Worm (Caenorhabditis elegans) whole organism, L4 larva: Measurements from ENCODE around the gene acl-13.

Source experiments
- F10B5.3 ChIP-seq: sonication (generic microtip); optimal IDR thresholded peaks from 2 replicates; lab custom pipeline; 2016; ENCODE audit warnings: mild to moderate bottlenecking, missing genetic modification characterization, missing compliant biosample characterization
- F37D6.2 ChIP-seq: sonication (generic microtip); optimal IDR thresholded peaks from 2 replicates; lab custom pipeline; 2016; ENCODE audit warnings: mild to moderate bottlenecking, missing genetic modification characterization, missing compliant biosample characterization
- F49E8.2 ChIP-seq: sonication (generic microtip); optimal IDR thresholded peaks from 2 replicates; lab custom pipeline; 2016; ENCODE audit warnings: missing compliant biosample characterization, mild to moderate bottlenecking, missing genetic modification characterization, borderline replicate concordance
- R02D3.7 ChIP-seq: fragments of 150-350 bp; sonication (generic microtip); optimal IDR thresholded peaks from 3 replicates; lab custom pipeline; 2014; ENCODE audit warnings: missing biosample characterization, missing genetic modification characterization
- Y105C5A.15 ChIP-seq: fragments of 200-800 bp; sonication (Bioruptor generic); IDR thresholded peaks from 2 replicates; pipeline ENCODE4 v1.3.6; 2022; ENCODE audit warnings: missing genetic modification characterization, missing compliant biosample characterization
- Y5F2A.4 ChIP-seq: fragments of 200-800 bp; sonication (Bioruptor generic); optimal IDR thresholded peaks from 2 replicates; lab custom pipeline; 2018; ENCODE audit warnings: mild to moderate bottlenecking, missing genetic modification characterization, missing compliant biosample characterization
- ZK337.2 ChIP-seq: fragments of 200-800 bp; sonication (Bioruptor generic); IDR thresholded peaks from 2 replicates; pipeline ENCODE4 v1.3.6; 2022; ENCODE audit warnings: missing genetic modification reagents, missing genetic modification characterization, missing compliant biosample characterization
- aha-1 ChIP-seq: fragments of 150-350 bp; peaks from one replicate; lab custom pipeline; 2014; ENCODE audit warnings: missing biosample characterization, missing genetic modification characterization
- ama-1 ChIP-seq: fragments of 150-350 bp; optimal IDR thresholded peaks from 2 replicates; lab custom pipeline; 2014; ENCODE audit warnings: inconsistent platforms, mixed read lengths
- arid-1 ChIP-seq: fragments of 200-800 bp; sonication (Bioruptor generic); conservative IDR thresholded peaks from 2 replicates; pipeline ENCODE4 v1.3.6; 2022; ENCODE audit warnings: missing genetic modification reagents, missing genetic modification characterization, missing compliant biosample characterization
- attf-4 ChIP-seq: sonication (generic microtip); optimal IDR thresholded peaks from 3 replicates; lab custom pipeline; 2017; ENCODE audit warnings: missing biosample characterization, missing genetic modification characterization
- ceh-20 ChIP-seq: fragments of 200-800 bp; sonication (Bioruptor generic); IDR thresholded peaks from 2 replicates; pipeline ENCODE4 v1.3.6; 2022; ENCODE audit warnings: missing genetic modification reagents, missing genetic modification characterization, missing compliant biosample characterization
- ceh-32 ChIP-seq: sonication (generic microtip); optimal IDR thresholded peaks from 2 replicates; lab custom pipeline; 2016; ENCODE audit warnings: mild to moderate bottlenecking, missing genetic modification characterization, missing compliant biosample characterization; ENCODE audit not compliant: poor library complexity
- ceh-44 ChIP-seq: fragments of 200-800 bp; sonication (Bioruptor generic); IDR thresholded peaks from 2 replicates; pipeline ENCODE4 v1.3.6; 2022; ENCODE audit warnings: missing genetic modification reagents, missing genetic modification characterization, missing compliant biosample characterization
- ceh-62 ChIP-seq: sonication (generic microtip); optimal IDR thresholded peaks from 2 replicates; lab custom pipeline; 2017; ENCODE audit warnings: missing biosample characterization, missing genetic modification characterization
- ces-1 ChIP-seq: fragments of 150-350 bp; sonication (generic microtip); optimal IDR thresholded peaks from 4 replicates; lab custom pipeline; 2014; ENCODE audit warnings: missing biosample characterization, missing genetic modification reagents, missing genetic modification characterization
- ctbp-1 ChIP-seq: fragments of 200-800 bp; sonication (Bioruptor generic); IDR thresholded peaks from 2 replicates; pipeline ENCODE4 v1.3.6; 2022; ENCODE audit warnings: missing genetic modification reagents, missing genetic modification characterization, missing compliant biosample characterization
- daf-12 ChIP-seq: fragments of 150-350 bp; optimal IDR thresholded peaks from 2 replicates; lab custom pipeline; 2014; ENCODE audit warnings: missing biosample characterization, missing genetic modification reagents, missing genetic modification characterization
- dmd-9 ChIP-seq: fragments of 200-800 bp; sonication (Bioruptor generic); IDR thresholded peaks from 2 replicates; pipeline ENCODE4 v1.3.6; 2022; ENCODE audit warnings: missing genetic modification reagents, missing genetic modification characterization, missing compliant biosample characterization
- dpl-1 ChIP-seq: fragments of 150-350 bp; optimal IDR thresholded peaks from 2 replicates; lab custom pipeline; 2014; ENCODE audit warnings: missing biosample characterization, missing genetic modification reagents, missing genetic modification characterization
- fkh-10 ChIP-seq: fragments of 150-350 bp; optimal IDR thresholded peaks from 2 replicates; lab custom pipeline; 2014; ENCODE audit warnings: missing biosample characterization, missing genetic modification reagents, missing genetic modification characterization
- gei-8 ChIP-seq: fragments of 200-800 bp; sonication (Bioruptor generic); optimal IDR thresholded peaks from 2 replicates; lab custom pipeline; 2018; ENCODE audit warnings: mild to moderate bottlenecking, missing genetic modification characterization, missing compliant biosample characterization
- hlh-11 ChIP-seq: fragments of 200-800 bp; sonication (Bioruptor generic); optimal IDR thresholded peaks from 2 replicates; lab custom pipeline; 2018; ENCODE audit warnings: mild to moderate bottlenecking, missing genetic modification characterization, missing compliant biosample characterization
- lin-38 ChIP-seq: fragments of 200-800 bp; sonication (Bioruptor generic); IDR thresholded peaks from 2 replicates; pipeline ENCODE4 v1.3.6; 2022; ENCODE audit warnings: missing genetic modification reagents, missing genetic modification characterization, missing compliant biosample characterization
- lin-39 ChIP-seq: fragments of 150-350 bp; optimal IDR thresholded peaks from 2 replicates; lab custom pipeline; 2014; ENCODE audit warnings: missing biosample characterization, missing genetic modification reagents, missing genetic modification characterization
- madf-9 ChIP-seq: fragments of 200-800 bp; sonication (Bioruptor generic); conservative IDR thresholded peaks from 2 replicates; pipeline ENCODE4 v1.3.6; 2022; ENCODE audit warnings: missing genetic modification reagents, missing genetic modification characterization, missing compliant biosample characterization
- mep-1 ChIP-seq: fragments of 150-350 bp; sonication (generic microtip); optimal IDR thresholded peaks from 3 replicates; lab custom pipeline; 2014; ENCODE audit warnings: missing biosample characterization, missing genetic modification characterization
- mes-2 ChIP-seq: sonication (generic microtip); optimal IDR thresholded peaks from 2 replicates; lab custom pipeline; 2016; ENCODE audit warnings: missing genotype, mild to moderate bottlenecking, missing genetic modification characterization, missing compliant biosample characterization; ENCODE audit not compliant: poor library complexity, severe bottlenecking
- mxl-2 ChIP-seq: fragments of 200-800 bp; sonication (Bioruptor generic); conservative IDR thresholded peaks from 2 replicates; pipeline ENCODE4 v1.3.6; 2022; ENCODE audit warnings: missing genetic modification reagents, missing genetic modification characterization, missing compliant biosample characterization
- nhr-41 ChIP-seq: fragments of 200-800 bp; sonication (Bioruptor generic); IDR thresholded peaks from 2 replicates; pipeline ENCODE4 v1.3.6; 2022; ENCODE audit warnings: missing genetic modification reagents, missing genetic modification characterization, missing compliant biosample characterization
- nhr-42 ChIP-seq: fragments of 200-800 bp; sonication (Bioruptor generic); IDR thresholded peaks from 2 replicates; pipeline ENCODE4 v1.3.6; 2022; ENCODE audit warnings: missing genetic modification characterization, missing compliant biosample characterization
- php-3 ChIP-seq: fragments of 200-800 bp; sonication (Bioruptor generic); IDR thresholded peaks from 2 replicates; pipeline ENCODE4 v1.3.6; 2022; ENCODE audit warnings: missing genetic modification reagents, missing genetic modification characterization, missing compliant biosample characterization
- rbr-2 ChIP-seq: sonication (generic microtip); optimal IDR thresholded peaks from 2 replicates; lab custom pipeline; 2016; ENCODE audit warnings: missing genotype, missing genetic modification characterization, missing compliant biosample characterization
- skn-1 ChIP-seq: fragments of 150-350 bp; optimal IDR thresholded peaks from 2 replicates; lab custom pipeline; 2014; ENCODE audit warnings: missing biosample characterization, missing genetic modification characterization
- snpc-1.2 ChIP-seq: fragments of 200-800 bp; sonication (Bioruptor generic); IDR thresholded peaks from 2 replicates; pipeline ENCODE4 v1.3.6; 2022; ENCODE audit warnings: missing genetic modification reagents, missing genetic modification characterization, missing compliant biosample characterization
- snpc-4 ChIP-seq: fragments of 150-350 bp; optimal IDR thresholded peaks from 2 replicates; lab custom pipeline; 2014; ENCODE audit warnings: missing biosample characterization, missing genetic modification characterization
- spr-3 ChIP-seq: fragments of 200-800 bp; sonication (Bioruptor generic); optimal IDR thresholded peaks from 2 replicates; lab custom pipeline; 2018; ENCODE audit warnings: mild to moderate bottlenecking, missing genetic modification characterization, missing compliant biosample characterization
- tag-97 ChIP-seq: fragments of 200-800 bp; sonication (Bioruptor generic); IDR thresholded peaks from 2 replicates; pipeline ENCODE4 v1.3.6; 2022; ENCODE audit warnings: missing genetic modification characterization, missing compliant biosample characterization
- tra-1 ChIP-seq: fragments of 200-800 bp; sonication (Bioruptor generic); IDR thresholded peaks from 2 replicates; pipeline ENCODE4 v1.3.6; 2022; ENCODE audit warnings: missing genetic modification reagents, missing genetic modification characterization, missing compliant biosample characterization
- unc-39 ChIP-seq: sonication (generic microtip); optimal IDR thresholded peaks from 2 replicates; lab custom pipeline; 2017; ENCODE audit warnings: missing biosample characterization, missing genetic modification characterization
- zag-1 ChIP-seq: fragments of 150-350 bp; optimal IDR thresholded peaks from 2 replicates; lab custom pipeline; 2014; ENCODE audit warnings: missing biosample characterization, missing genetic modification characterization
- zfp-3 ChIP-seq: fragments of 200-800 bp; sonication (Bioruptor generic); conservative IDR thresholded peaks from 2 replicates; pipeline ENCODE4 v1.3.6; 2022; ENCODE audit warnings: missing genetic modification reagents, missing genetic modification characterization, missing compliant biosample characterization
- zip-11 ChIP-seq: fragments of 200-800 bp; sonication (Bioruptor generic); IDR thresholded peaks from 2 replicates; pipeline ENCODE4 v1.3.6; 2022; ENCODE audit warnings: missing genetic modification characterization, missing compliant biosample characterization
- zip-2 ChIP-seq: fragments of 150-350 bp; optimal IDR thresholded peaks from 2 replicates; lab custom pipeline; 2014; ENCODE audit warnings: missing biosample characterization, missing genetic modification characterization
- ztf-11 ChIP-seq: fragments of 150-350 bp; optimal IDR thresholded peaks from 2 replicates; lab custom pipeline; 2014; ENCODE audit warnings: missing biosample characterization, missing genetic modification characterization
- ztf-7 ChIP-seq: fragments of 150-350 bp; optimal IDR thresholded peaks from 2 replicates; lab custom pipeline; 2014; ENCODE audit warnings: missing biosample characterization, missing genetic modification characterization

Gene acl-13

ce11 chrIV:12404137-12404536, 6.1 kb upstream of the acl-13 start, which contains the start of gene gex-3 (continued):
- no peak for TF ChIP-seq mxl-2 (GFP tag; lab: Robert Waterston, UW)
- TF ChIP-seq rbr-2 (tag; lab: Kevin White, UChicago) = peak; percentile 54
- TF ChIP-seq R02D3.7 (tag; lab: Kevin White, UChicago) = no peak
- no peak for TF ChIP-seq dmd-9 (GFP tag; lab: Robert Waterston, UW)
- no peak for TF ChIP-seq F37D6.2 (tag; lab: Kevin White, UChicago)
- TF ChIP-seq Y5F2A.4 (GFP tag; lab: Kevin White, UChicago) = no peak
- TF ChIP-seq spr-3 (GFP tag; lab: Kevin White, UChicago) = no peak
- no peak for TF ChIP-seq Y105C5A.15 (GFP tag; lab: Robert Waterston, UW)
- no peak for TF ChIP-seq ztf-11 (tag; lab: Kevin White, UChicago)
- TF ChIP-seq dpl-1 = peak; percentile 91
- no peak for TF ChIP-seq arid-1 (GFP tag; lab: Robert Waterston, UW)
- TF ChIP-seq gei-8 (GFP tag; lab: Kevin White, UChicago) = no peak
- TF ChIP-seq php-3 (GFP tag; lab: Robert Waterston, UW) = no peak
- TF ChIP-seq mes-2 (tag; lab: Kevin White, UChicago) = peak; percentile 92
- TF ChIP-seq, all 104 proteins: peak for 33

- TF ChIP-seq lin-38 (GFP tag; lab: Robert Waterston, UW) (peak; percentile 26), ceh-44 (no peak)
Observed at ce11 chrIV:12408625-12409024, 1.6 kb upstream of the acl-13 start, which contains the start of gene dsb-1. TSS of gene dsb-1 (plus strand) at chrIV:12408925.

ce11 chrIV:12414601-12415000, 4.3 kb downstream of the acl-13 start:
- TF ChIP-seq zip-11 (no peak), lin-39 (tag; lab: Kevin White, UChicago) (no peak), aha-1 (tag; lab: Kevin White, UChicago) (no peak), fkh-10 (GFP tag; lab: Kevin White, UChicago) (peak; percentile 64), spr-3 (GFP tag; lab: Kevin White, UChicago) (no peak), ceh-62 (tag; lab: Kevin White, UChicago) (no peak), daf-12 (tag; lab: Kevin White, UChicago) (no peak), zag-1 (tag; lab: Kevin White, UChicago) (no peak), unc-39 (tag; lab: Kevin White, UChicago) (no peak), snpc-1.2 (GFP tag; lab: Robert Waterston, UW) (no peak), ceh-32 (tag; lab: Kevin White, UChicago) (no peak), zip-2 (tag; lab: Kevin White, UChicago) (no peak), ces-1 (peak; percentile 43), tag-97 (GFP tag; lab: Robert Waterston, UW) (no peak), nhr-42 (no peak), F10B5.3 (tag; lab: Kevin White, UChicago) (no peak), mxl-2 (GFP tag; lab: Robert Waterston, UW) (no peak), madf-9 (no peak)

- TF ChIP-seq F10B5.3 (tag; lab: Kevin White, UChicago) (no peak), snpc-4 (no peak), ces-1 (no peak), mep-1 (tag; lab: Kevin White, UChicago) (peak; percentile 21), ceh-62 (tag; lab: Kevin White, UChicago) (no peak), hlh-11 (tag; lab: Kevin White, UChicago) (peak; percentile 19), attf-4 (tag; lab: Kevin White, UChicago) (no peak), nhr-41 (GFP tag; lab: Robert Waterston, UW) (peak; percentile 62; the same call in 1 of the 2 replicates), ctbp-1 (GFP tag; lab: Robert Waterston, UW) (no peak), zip-11 (no peak), zfp-3 (no peak), skn-1 (tag; lab: Kevin White, UChicago) (no peak), ama-1 (lab: Kevin White, UChicago) (no peak), ceh-20 (0 out of 2 replicates have a peak, but pooled peaks have one; percentile 14), tra-1 (GFP tag; lab: Robert Waterston, UW) (no peak; the same call in 1 of the 2 replicates), F49E8.2 (tag; lab: Kevin White, UChicago) (no peak), nhr-42 (no peak), ztf-7 (no peak), ZK337.2 (no peak)
Observed at ce11 chrIV:12416629-12417404, 6.5 kb downstream of the acl-13 start.
